Worm (Caenorhabditis elegans) whole organism, L1 larva: ENCODE measurements around the gene clu-1.

Source experiments
- C34B4.2 ChIP-seq: sonication (generic microtip); optimal IDR thresholded peaks from 2 replicates; lab custom pipeline; 2017; ENCODE audit warnings: mild to moderate bottlenecking, missing genetic modification characterization, missing compliant biosample characterization
- F16B12.6 ChIP-seq: fragments of 150-350 bp; optimal IDR thresholded peaks from 2 replicates; lab custom pipeline; 2014; ENCODE audit warnings: missing biosample characterization, missing genetic modification characterization
- Y116A8C.19 ChIP-seq: sonication (generic microtip); optimal IDR thresholded peaks from 2 replicates; lab custom pipeline; 2016; ENCODE audit warnings: missing compliant biosample characterization, missing genetic modification characterization, borderline replicate concordance
- aha-1 ChIP-seq: fragments of 150-350 bp; optimal IDR thresholded peaks from 2 replicates; lab custom pipeline; 2014; ENCODE audit warnings: missing biosample characterization, missing genetic modification characterization
- aly-2 ChIP-seq: fragments of 150-350 bp; optimal IDR thresholded peaks from 2 replicates; lab custom pipeline; 2014; ENCODE audit warnings: missing biosample characterization, missing genetic modification characterization
- ceh-63 ChIP-seq: fragments of 200-800 bp; sonication (Bioruptor generic); optimal IDR thresholded peaks from 2 replicates; lab custom pipeline; 2018; ENCODE audit warnings: mild to moderate bottlenecking, missing genetic modification characterization, missing compliant biosample characterization
- ceh-8 ChIP-seq: fragments of 200-800 bp; sonication (Bioruptor generic); optimal IDR thresholded peaks from 2 replicates; lab custom pipeline; 2018; ENCODE audit warnings: mild to moderate bottlenecking, missing genetic modification characterization, moderate library complexity, missing compliant biosample characterization
- ceh-82 ChIP-seq, 3 experiments: fragments of 150-350 bp in 1 of 3; sonication (generic microtip) in 2 of 3; optimal IDR thresholded peaks; 2 replicates each; lab custom pipeline; 2014 to 2017; ENCODE audit warnings: missing biosample characterization in 3 of 3, missing genetic modification characterization in 3 of 3
- ceh-88 ChIP-seq: fragments of 200-800 bp; sonication (Bioruptor generic); IDR thresholded peaks from 2 replicates; pipeline ENCODE4 v1.3.6; 2022; ENCODE audit warnings: missing genetic modification characterization, missing compliant biosample characterization
- ces-1 ChIP-seq: fragments of 150-350 bp; optimal IDR thresholded peaks from 2 replicates; lab custom pipeline; 2014; ENCODE audit warnings: missing biosample characterization, missing genetic modification reagents, missing genetic modification characterization
- dpl-1 ChIP-seq, 3 experiments: fragments of 150-350 bp in 2 of 3; sonication (generic microtip) in 1 of 3; optimal IDR thresholded peaks; 2 replicates each; lab custom pipeline; 2014 to 2017; ENCODE audit warnings: missing biosample characterization in 3 of 3, missing genetic modification characterization in 3 of 3, missing genetic modification reagents in 3 of 3
- efl-1 ChIP-seq, 4 experiments: fragments of 150-350 bp; optimal IDR thresholded peaks in 3 of 4; peaks in 1 of 4; 1 replicate in 1 of 4; 2 replicates in 3 of 4; lab custom pipeline; 2014; ENCODE audit warnings: missing biosample characterization in 2 of 4, missing genetic modification characterization in 2 of 4, missing genetic modification reagents in 2 of 4
- efl-3 ChIP-seq: fragments of 200-800 bp; sonication (Bioruptor generic); optimal IDR thresholded peaks from 2 replicates; lab custom pipeline; 2018; ENCODE audit warnings: mild to moderate bottlenecking, missing genetic modification characterization, missing compliant biosample characterization
- elt-3 ChIP-seq, 6 experiments: fragments of 150-350 bp in 1 of 6; sonication (generic microtip); optimal IDR thresholded peaks; 2 replicates each; lab custom pipeline; 2017 to 2018; ENCODE audit warnings: missing biosample characterization in 6 of 6, missing genetic modification characterization in 6 of 6, inconsistent platforms in 1 of 6
- fkh-10 ChIP-seq: sonication (generic microtip); optimal IDR thresholded peaks from 2 replicates; lab custom pipeline; 2017; ENCODE audit warnings: missing biosample characterization, missing genetic modification reagents, missing genetic modification characterization
- fkh-8 ChIP-seq: sonication (generic microtip); optimal IDR thresholded peaks from 2 replicates; lab custom pipeline; 2016; ENCODE audit warnings: mild to moderate bottlenecking, missing genetic modification characterization, missing compliant biosample characterization
- isw-1 ChIP-seq: fragments of 200-800 bp; sonication (Bioruptor generic); IDR thresholded peaks from 2 replicates; pipeline ENCODE4 v1.3.6; 2022; ENCODE audit warnings: missing genetic modification characterization, missing compliant biosample characterization
- jun-1 ChIP-seq: fragments of 150-350 bp; optimal IDR thresholded peaks from 2 replicates; lab custom pipeline; 2014; ENCODE audit warnings: missing biosample characterization, missing genetic modification reagents, missing genetic modification characterization
- lin-13 ChIP-seq: fragments of 150-350 bp; optimal IDR thresholded peaks from 2 replicates; lab custom pipeline; 2014; ENCODE audit warnings: missing biosample characterization, missing genetic modification reagents, missing genetic modification characterization
- lin-15B ChIP-seq: fragments of 150-350 bp; sonication (generic microtip); optimal IDR thresholded peaks from 3 replicates; lab custom pipeline; 2014; ENCODE audit warnings: missing biosample characterization, missing genetic modification characterization
- lin-35 ChIP-seq, 2 experiments: fragments of 150-350 bp; optimal IDR thresholded peaks; 2 replicates each; lab custom pipeline; 2014; ENCODE audit warnings: missing biosample characterization in 2 of 2, missing genetic modification characterization in 2 of 2, missing genetic modification reagents in 2 of 2
- lir-3 ChIP-seq: sonication (generic microtip); optimal IDR thresholded peaks from 2 replicates; lab custom pipeline; 2016; ENCODE audit warnings: mild to moderate bottlenecking, missing genetic modification characterization, moderate library complexity, missing compliant biosample characterization; ENCODE audit not compliant: poor library complexity
- lsy-2 ChIP-seq, 2 experiments: fragments of 150-350 bp; optimal IDR thresholded peaks; 2 replicates each; lab custom pipeline; 2014; ENCODE audit warnings: missing biosample characterization in 2 of 2, missing genetic modification characterization in 2 of 2
- mab-9 ChIP-seq: fragments of 200-800 bp; sonication (Bioruptor generic); IDR thresholded peaks from 2 replicates; pipeline ENCODE4 v1.3.6; 2022; ENCODE audit warnings: missing genetic modification reagents, missing genetic modification characterization, missing compliant biosample characterization
- mdl-1 ChIP-seq, 2 experiments: fragments of 150-350 bp; optimal IDR thresholded peaks; 2 replicates each; lab custom pipeline; 2014 to 2017; ENCODE audit warnings: missing biosample characterization in 2 of 2, missing genetic modification characterization in 2 of 2, inconsistent platforms in 1 of 2
- nhr-19 ChIP-seq: fragments of 200-800 bp; sonication (Bioruptor generic); conservative IDR thresholded peaks from 2 replicates; pipeline ENCODE4 v1.3.6; 2022; ENCODE audit warnings: missing genetic modification characterization, missing compliant biosample characterization
- nhr-47 ChIP-seq: sonication (generic microtip); optimal IDR thresholded peaks from 2 replicates; lab custom pipeline; 2016; ENCODE audit warnings: mild to moderate bottlenecking, missing genetic modification characterization, moderate library complexity, missing compliant biosample characterization
- nhr-71 ChIP-seq: sonication (generic microtip); optimal IDR thresholded peaks from 2 replicates; lab custom pipeline; 2016; ENCODE audit warnings: mild to moderate bottlenecking, missing genetic modification characterization, moderate library complexity, missing compliant biosample characterization
- nhr-76 ChIP-seq: sonication (generic microtip); optimal IDR thresholded peaks from 2 replicates; lab custom pipeline; 2017; ENCODE audit warnings: missing biosample characterization, missing genetic modification characterization
- nhr-84 ChIP-seq: sonication (generic microtip); optimal IDR thresholded peaks from 2 replicates; lab custom pipeline; 2017; ENCODE audit warnings: missing biosample characterization, missing genetic modification characterization
- nhr-85 ChIP-seq: sonication (generic microtip); peaks from one replicate; lab custom pipeline; 2016; ENCODE audit warnings: missing genetic modification characterization, inconsistent platforms, missing compliant biosample characterization
- nhr-90 ChIP-seq: sonication (generic microtip); optimal IDR thresholded peaks from 2 replicates; lab custom pipeline; 2016; ENCODE audit warnings: mild to moderate bottlenecking, missing genetic modification characterization, missing compliant biosample characterization; ENCODE audit not compliant: poor library complexity
- pag-3 ChIP-seq: sonication (generic microtip); optimal IDR thresholded peaks from 2 replicates; lab custom pipeline; 2017; ENCODE audit warnings: missing genetic modification characterization, mild to moderate bottlenecking, missing compliant biosample characterization, antibody characterized with exemption, borderline replicate concordance; ENCODE audit not compliant: insufficient read depth
- rnt-1 ChIP-seq: sonication (generic microtip); optimal IDR thresholded peaks from 2 replicates; lab custom pipeline; 2016; ENCODE audit warnings: mild to moderate bottlenecking, missing genetic modification characterization, moderate library complexity, missing compliant biosample characterization
- snu-23 ChIP-seq: sonication (generic microtip); optimal IDR thresholded peaks from 2 replicates; lab custom pipeline; 2016; ENCODE audit warnings: missing genetic modification characterization, missing compliant biosample characterization
- sup-37 ChIP-seq: fragments of 200-800 bp; sonication (Bioruptor generic); optimal IDR thresholded peaks from 2 replicates; lab custom pipeline; 2018; ENCODE audit warnings: mild to moderate bottlenecking, missing genetic modification characterization, missing compliant biosample characterization
- swsn-7 ChIP-seq: sonication (generic microtip); optimal IDR thresholded peaks from 2 replicates; lab custom pipeline; 2016; ENCODE audit warnings: missing genetic modification characterization, missing compliant biosample characterization
- unc-62 ChIP-seq: fragments of 150-350 bp; optimal IDR thresholded peaks from 2 replicates; lab custom pipeline; 2014; ENCODE audit warnings: missing biosample characterization, missing genetic modification reagents, missing genetic modification characterization
- vab-15 ChIP-seq: sonication (generic microtip); optimal IDR thresholded peaks from 2 replicates; lab custom pipeline; 2017; ENCODE audit warnings: missing genotype, mild to moderate bottlenecking, missing genetic modification characterization, missing compliant biosample characterization
- zip-4 ChIP-seq: fragments of 200-800 bp; sonication (Bioruptor generic); optimal IDR thresholded peaks from 2 replicates; lab custom pipeline; 2018; ENCODE audit warnings: mild to moderate bottlenecking, missing genetic modification characterization, moderate library complexity, missing compliant biosample characterization
- ztf-4 ChIP-seq: fragments of 150-350 bp; optimal IDR thresholded peaks from 2 replicates; lab custom pipeline; 2014; ENCODE audit warnings: missing biosample characterization, missing genetic modification characterization

clu-1 gene

DNA sequence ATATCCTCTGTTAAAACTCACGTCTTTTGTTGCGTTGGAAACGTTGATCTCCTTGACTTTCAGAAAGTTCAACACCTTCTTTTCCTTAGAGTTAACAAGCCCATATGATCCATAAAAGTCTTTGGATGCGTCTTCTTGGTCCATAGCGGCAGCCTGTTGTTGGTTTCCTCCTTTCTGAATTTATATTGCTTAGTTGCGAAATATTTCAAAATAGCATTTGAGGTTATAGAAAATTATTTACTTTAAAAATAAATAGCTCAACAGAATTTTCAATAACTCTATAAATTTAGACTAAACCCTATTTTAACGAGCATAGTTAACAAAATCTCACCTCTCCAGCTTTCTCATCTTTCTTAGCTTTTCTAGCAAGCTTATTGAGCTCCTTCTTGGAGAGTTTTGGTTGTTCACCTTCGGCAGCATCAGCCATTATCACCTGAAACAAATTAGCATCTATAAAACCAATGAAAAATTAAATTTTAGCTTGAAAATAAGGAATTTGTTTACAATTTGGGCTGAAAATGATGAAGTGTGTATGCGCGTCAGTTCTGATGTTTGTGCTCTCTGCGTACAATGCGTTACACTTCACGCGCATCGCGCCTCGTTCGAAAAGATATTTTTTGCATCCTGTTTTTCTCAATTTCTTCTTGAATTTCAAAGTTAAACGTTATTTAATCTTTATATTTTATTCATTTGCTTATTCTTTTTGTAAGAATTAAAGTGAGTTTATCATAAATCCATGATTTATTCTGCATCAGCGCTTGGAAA, 30.3 kb downstream of the clu-1 start, which contains the start of the genes dars-1 and ctr-9:
dars-1 (minus strand) TSS at position 433 of the 765 bp plus-strand sequence.
ctr-9 (plus strand) TSS at position 614 of the 765 bp plus-strand sequence.
- no peak for TF ChIP-seq rnt-1
- TF ChIP-seq dpl-1 (GFP tag; optimal IDR thresholded peaks at IDR 0.05; lab: Kevin White, UChicago): peak; percentile 10 to 59 (median 48)
- no peak for TF ChIP-seq unc-62
- TF ChIP-seq lsy-2 (tag; optimal IDR thresholded peaks at IDR 0.05; lab: Kevin White, UChicago): peak; percentile 14 to 47
- no peak for TF ChIP-seq aha-1 (tag; lab: Kevin White, UChicago)
- no peak for TF ChIP-seq C34B4.2 (tag; lab: Kevin White, UChicago)
- TF ChIP-seq aly-2 (tag; lab: Kevin White, UChicago): no peak
- no peak for TF ChIP-seq ceh-8 (GFP tag; lab: Kevin White, UChicago)
- peak in 1 of 2 experiments; percentile 52 for TF ChIP-seq efl-1 (optimal IDR thresholded peaks at IDR 0.05; lab: Kevin White, UChicago)
- TF ChIP-seq efl-1 (GFP tag; optimal IDR thresholded peaks at IDR 0.05 in 1 of 2; lab: Kevin White, UChicago): peak; percentile 24 to 95
- no peak for TF ChIP-seq fkh-10 (GFP tag; lab: Kevin White, UChicago)
- no peak for TF ChIP-seq isw-1 (GFP tag; lab: Robert Waterston, UW)
- no peak for TF ChIP-seq pag-3 (tag; lab: Kevin White, UChicago)
- TF ChIP-seq swsn-7 (tag; lab: Kevin White, UChicago): no peak
- no peak for TF ChIP-seq elt-3 (tag; optimal IDR thresholded peaks at IDR 0.05; lab: Kevin White, UChicago)
- peak in 1 of 3 experiments; percentile 0 for TF ChIP-seq ceh-82 (tag; optimal IDR thresholded peaks at IDR 0.05; lab: Kevin White, UChicago)
- peak; percentile 13 to 53 for TF ChIP-seq lin-35 (GFP tag; optimal IDR thresholded peaks at IDR 0.05; lab: Kevin White, UChicago)
- TF ChIP-seq mab-9: no peak
- TF ChIP-seq lin-13 (GFP tag; lab: Kevin White, UChicago): no peak
- TF ChIP-seq nhr-71 (tag; lab: Kevin White, UChicago): peak; percentile 11
- TF ChIP-seq nhr-47 (tag; lab: Kevin White, UChicago): peak; percentile 13
- no peak for TF ChIP-seq ztf-4 (tag; lab: Kevin White, UChicago)
- peak; percentile 25 for TF ChIP-seq zip-4 (GFP tag; lab: Kevin White, UChicago)
- TF ChIP-seq nhr-76: no peak
- no peak for TF ChIP-seq nhr-84 (tag; lab: Kevin White, UChicago)
- TF ChIP-seq Y116A8C.19: no peak
- no peak for TF ChIP-seq mdl-1 (tag; optimal IDR thresholded peaks at IDR 0.05; lab: Kevin White, UChicago)
- no peak for TF ChIP-seq efl-3 (GFP tag; lab: Kevin White, UChicago)
- no peak for TF ChIP-seq nhr-90
- TF ChIP-seq ceh-88 (GFP tag; lab: Robert Waterston, UW): no peak
- TF ChIP-seq sup-37 (GFP tag; lab: Kevin White, UChicago): no peak
- TF ChIP-seq jun-1: no peak
- TF ChIP-seq fkh-8 (tag; lab: Kevin White, UChicago): no peak
- no peak for TF ChIP-seq ceh-63 (GFP tag; lab: Kevin White, UChicago)
- no peak for TF ChIP-seq lir-3 (tag; lab: Kevin White, UChicago)
- TF ChIP-seq snu-23 (GFP tag; lab: Kevin White, UChicago): peak; percentile 24
- TF ChIP-seq ces-1 (GFP tag; lab: Kevin White, UChicago): no peak
- TF ChIP-seq vab-15 (tag; lab: Kevin White, UChicago): no peak
- no peak for TF ChIP-seq nhr-19 (GFP tag; lab: Robert Waterston, UW)
- peak; percentile 86 for TF ChIP-seq F16B12.6 (tag; lab: Kevin White, UChicago)
- no peak for TF ChIP-seq nhr-85 (tag; lab: Kevin White, UChicago)
- TF ChIP-seq lin-15B (tag; lab: Kevin White, UChicago): no peak
- TF ChIP-seq, all 84 proteins: peak for 10
